Worm (Caenorhabditis elegans): ENCODE measurements around the gene srg-68.

The srg-68 gene

DNA sequence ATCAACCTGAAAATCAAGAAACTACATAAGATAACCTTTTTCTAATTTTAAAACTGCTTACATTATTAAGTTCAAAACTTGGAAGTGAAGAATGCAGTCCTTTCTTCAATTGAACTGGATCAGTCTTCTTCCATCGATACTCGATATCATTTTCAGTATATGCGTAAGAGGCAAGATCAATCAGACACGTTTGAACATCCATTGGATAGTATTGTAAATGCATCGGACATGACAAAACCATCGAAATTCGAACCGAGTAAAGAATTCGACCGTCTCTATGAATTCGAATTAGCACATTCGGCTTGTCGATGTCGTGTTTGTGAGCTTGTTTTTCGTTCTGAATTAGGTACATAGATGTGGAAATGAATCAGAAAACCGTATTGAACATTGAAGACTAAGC, 14.5 kb downstream of the srg-68 start:
- TF ChIP-seq ceh-43 (GFP tag; optimal IDR thresholded peaks at IDR 0.05) (no peak), lin-32 (GFP tag; optimal IDR thresholded peaks at IDR 0.05) (no peak), blmp-1 (tag; optimal IDR thresholded peaks at IDR 0.05) (no peak), ham-2 (GFP tag; optimal IDR thresholded peaks at IDR 0.05) (no peak), flh-1 (GFP tag; optimal IDR thresholded peaks at IDR 0.05) (no peak), mab-5 (tag; optimal IDR thresholded peaks at IDR 0.05) (no peak), mls-2 (tag; optimal IDR thresholded peaks at IDR 0.05) (no peak)

DNA sequence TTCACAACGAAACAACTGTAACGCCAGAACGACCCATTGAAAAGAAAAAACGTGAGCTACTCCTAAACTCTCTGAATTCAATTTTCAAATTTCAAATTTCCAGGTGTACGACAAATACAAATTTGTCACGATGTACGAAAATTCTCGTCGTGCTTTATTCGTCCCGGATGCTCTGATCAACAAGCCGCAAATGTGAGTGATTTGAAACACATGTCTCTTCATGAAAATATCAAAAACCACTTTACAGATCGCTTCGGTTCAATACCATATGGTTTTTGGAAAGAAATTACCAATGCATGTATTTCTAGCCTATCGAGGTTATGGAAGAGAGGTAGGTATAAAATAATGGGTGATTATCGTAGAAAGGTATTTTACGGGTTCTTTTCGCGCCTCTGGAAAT, 18.2 kb downstream of the srg-68 start:
- TF ChIP-seq nhr-237 (tag; optimal IDR thresholded peaks at IDR 0.05) (no peak), lsy-2 (tag; optimal IDR thresholded peaks at IDR 0.05) (no peak), flh-1 (GFP tag; optimal IDR thresholded peaks at IDR 0.05) (no peak), bed-3 (GFP tag; optimal IDR thresholded peaks at IDR 0.05) (no peak), cnd-1 (tag; optimal IDR thresholded peaks at IDR 0.05) (no peak), zip-8 (tag; optimal IDR thresholded peaks at IDR 0.05) (no peak), ztf-11 (tag; optimal IDR thresholded peaks at IDR 0.05) (no peak), blmp-1 (tag; optimal IDR thresholded peaks at IDR 0.05) (no peak), M03D4.4 (tag; optimal IDR thresholded peaks at IDR 0.05) (no peak), ces-1 (GFP tag; optimal IDR thresholded peaks at IDR 0.05) (no peak), elt-1 (tag; optimal IDR thresholded peaks at IDR 0.05; ENCODE audit: borderline replicate concordance, insufficient read depth) (no peak), mls-2 (tag; optimal IDR thresholded peaks at IDR 0.05) (no peak), elt-3 (tag; optimal IDR thresholded peaks at IDR 0.05) (no peak), tbx-8 (GFP tag; optimal IDR thresholded peaks at IDR 0.05) (no peak), snpc-4 (tag; optimal IDR thresholded peaks at IDR 0.05) (no peak), unc-39 (tag; optimal IDR thresholded peaks at IDR 0.05) (no peak)

DNA sequence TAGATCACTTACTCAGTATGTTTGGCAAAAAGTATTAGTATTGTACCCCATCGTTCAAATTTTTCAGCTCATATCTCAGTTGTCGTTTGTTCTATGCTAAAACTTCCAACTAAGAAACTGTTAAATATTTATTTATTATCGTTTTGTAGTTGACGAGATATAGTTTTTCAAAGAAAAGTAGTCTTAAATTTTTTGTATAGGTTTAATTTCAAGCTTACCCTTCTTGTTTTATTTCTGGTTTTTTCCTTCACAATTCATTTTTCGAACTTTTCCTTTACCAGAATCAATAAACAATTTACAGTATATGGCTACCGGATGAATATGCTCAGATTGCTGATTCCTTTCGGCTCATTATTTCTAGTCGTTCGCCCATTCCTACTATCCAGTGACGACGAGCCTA, 19.4 kb downstream of the srg-68 start, which contains the start of gene F08F3.1:
F08F3.1 (plus strand) TSS at position 301 of the 400 bp plus-strand sequence.
- TF ChIP-seq tbx-8 (GFP tag; optimal IDR thresholded peaks at IDR 0.05) (no peak), flh-1 (GFP tag; optimal IDR thresholded peaks at IDR 0.05) (no peak), nhr-12 (tag; optimal IDR thresholded peaks at IDR 0.05) (no peak), elt-3 (tag; optimal IDR thresholded peaks at IDR 0.05) (no peak), ces-1 (GFP tag; optimal IDR thresholded peaks at IDR 0.05) (no peak)

DNA sequence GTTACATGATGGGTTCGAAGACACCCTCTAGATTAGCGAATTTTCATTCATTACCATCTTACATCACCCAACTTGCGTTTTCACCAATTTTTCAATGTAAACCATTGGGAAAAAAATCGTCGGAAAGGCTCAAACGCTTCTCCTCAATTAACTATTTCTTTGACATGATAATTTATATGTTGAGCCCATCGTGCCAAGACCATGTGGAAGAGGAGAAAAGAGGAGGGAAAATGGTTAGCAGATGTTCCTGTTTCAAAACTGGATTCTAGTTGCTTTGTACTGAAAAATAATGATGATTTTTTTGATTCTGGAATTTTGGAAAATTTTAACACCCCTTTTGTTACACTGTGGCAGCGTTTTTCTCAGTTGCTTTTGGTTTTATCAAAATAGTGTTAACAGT, 21.2 kb downstream of the srg-68 start:
- TF ChIP-seq unc-39 (tag; optimal IDR thresholded peaks at IDR 0.05): no peak
- no peak for TF ChIP-seq drap-1 (GFP tag; optimal IDR thresholded peaks at IDR 0.05)
- no peak for TF ChIP-seq nhr-237 (tag; optimal IDR thresholded peaks at IDR 0.05)
- TF ChIP-seq elt-3 (tag; optimal IDR thresholded peaks at IDR 0.05): no peak
- no peak for TF ChIP-seq tbx-8 (GFP tag; optimal IDR thresholded peaks at IDR 0.05)
- no peak for TF ChIP-seq bed-3 (GFP tag; optimal IDR thresholded peaks at IDR 0.05)
- no peak for TF ChIP-seq mep-1 (tag; optimal IDR thresholded peaks at IDR 0.05)
- no peak for TF ChIP-seq lin-13 (tag; optimal IDR thresholded peaks at IDR 0.05)
- no peak for TF ChIP-seq ces-1 (GFP tag; optimal IDR thresholded peaks at IDR 0.05)
- TF ChIP-seq lsy-2 (tag; optimal IDR thresholded peaks at IDR 0.05): no peak

DNA sequence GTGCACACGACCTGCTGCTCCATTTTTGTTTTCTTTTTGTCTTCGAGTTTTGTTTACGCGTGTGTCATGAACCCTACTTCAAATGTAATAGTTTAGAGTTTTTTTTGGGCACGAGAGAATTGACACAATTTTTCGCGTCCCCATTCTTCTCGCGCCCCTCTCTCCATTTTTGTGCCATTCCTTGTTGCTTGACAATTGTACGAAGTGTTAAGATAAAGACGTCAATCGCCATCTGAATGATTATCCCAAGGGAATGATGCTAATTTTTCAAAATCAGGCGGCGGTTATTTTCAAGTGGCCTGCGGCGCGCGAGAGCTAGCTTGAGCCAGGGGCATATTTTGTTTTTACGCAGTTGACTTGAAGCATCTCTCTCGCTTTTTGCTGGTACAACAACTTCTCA, 22.9 kb downstream of the srg-68 start:
- TF ChIP-seq lsy-2 (tag; optimal IDR thresholded peaks at IDR 0.05) (no peak), nhr-28 (tag; optimal IDR thresholded peaks at IDR 0.05) (no peak), drap-1 (GFP tag; optimal IDR thresholded peaks at IDR 0.05) (no peak), cnd-1 (tag; optimal IDR thresholded peaks at IDR 0.05) (no peak), unc-120 (tag; optimal IDR thresholded peaks at IDR 0.05; ENCODE audit: poor library complexity, severe bottlenecking) (no peak), ham-2 (GFP tag; optimal IDR thresholded peaks at IDR 0.05) (no peak), sem-2 (GFP tag; optimal IDR thresholded peaks at IDR 0.05) (no peak), elt-1 (tag; optimal IDR thresholded peaks at IDR 0.05; ENCODE audit: borderline replicate concordance, insufficient read depth) (no peak), ceh-43 (GFP tag; optimal IDR thresholded peaks at IDR 0.05) (no peak), unc-39 (tag; optimal IDR thresholded peaks at IDR 0.05) (no peak), mls-2 (tag; optimal IDR thresholded peaks at IDR 0.05) (no peak), bed-3 (GFP tag; optimal IDR thresholded peaks at IDR 0.05) (no peak), lin-13 (tag; optimal IDR thresholded peaks at IDR 0.05) (no peak), M03D4.4 (tag; optimal IDR thresholded peaks at IDR 0.05) (no peak), snpc-4 (tag; optimal IDR thresholded peaks at IDR 0.05) (no peak), nhr-12 (tag; optimal IDR thresholded peaks at IDR 0.05) (no peak), ces-1 (GFP tag; optimal IDR thresholded peaks at IDR 0.05) (no peak), lin-32 (GFP tag; optimal IDR thresholded peaks at IDR 0.05) (no peak), flh-1 (GFP tag; optimal IDR thresholded peaks at IDR 0.05) (no peak), pha-4 (tag; optimal IDR thresholded peaks at IDR 0.05) (no peak)

DNA sequence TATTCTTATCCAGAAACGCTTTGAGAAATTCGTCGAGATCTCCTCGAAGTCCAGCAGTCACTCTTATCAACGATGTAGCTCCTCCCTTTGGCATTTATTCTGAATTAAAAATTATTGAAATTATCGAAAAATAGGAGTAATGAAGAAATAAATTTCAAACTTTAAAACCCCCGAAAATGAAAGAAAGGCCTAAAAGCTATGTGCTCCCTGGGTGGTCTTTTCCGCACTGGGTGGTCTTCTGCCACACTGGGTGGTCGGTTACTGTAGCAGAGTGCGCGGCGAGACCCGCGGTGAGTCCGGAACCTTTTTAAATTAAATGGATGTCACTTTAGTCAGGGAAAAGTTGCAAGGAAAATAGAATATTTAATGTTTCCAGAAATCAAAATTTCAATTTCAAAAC, 26.2 kb downstream of the srg-68 start, which contains the start of gene snpc-1.3:
snpc-1.3 (minus strand) TSS at position 101 of the 400 bp plus-strand sequence.
- TF ChIP-seq zip-8 (tag; optimal IDR thresholded peaks at IDR 0.05): no peak
- TF ChIP-seq ceh-39 (tag; optimal IDR thresholded peaks at IDR 0.05): no peak
- TF ChIP-seq lin-13 (tag; optimal IDR thresholded peaks at IDR 0.05): no peak
- TF ChIP-seq blmp-1 (tag; optimal IDR thresholded peaks at IDR 0.05): no peak
- no peak for TF ChIP-seq ceh-83 (GFP tag; optimal IDR thresholded peaks at IDR 0.05)
- TF ChIP-seq drap-1 (GFP tag; optimal IDR thresholded peaks at IDR 0.05): no peak
- no peak for TF ChIP-seq ham-2 (GFP tag; optimal IDR thresholded peaks at IDR 0.05)
- no peak for TF ChIP-seq nhr-2 (tag; optimal IDR thresholded peaks at IDR 0.05)
- no peak for TF ChIP-seq elt-1 (tag; optimal IDR thresholded peaks at IDR 0.05; ENCODE audit: borderline replicate concordance, insufficient read depth)
- TF ChIP-seq ztf-11 (tag; optimal IDR thresholded peaks at IDR 0.05): no peak
- TF ChIP-seq sptf-1 (tag; optimal IDR thresholded peaks at IDR 0.05): no peak
- no peak for TF ChIP-seq flh-1 (GFP tag; optimal IDR thresholded peaks at IDR 0.05)
- TF ChIP-seq nhr-76 (tag; optimal IDR thresholded peaks at IDR 0.05): no peak
- no peak for TF ChIP-seq unc-120 (tag; optimal IDR thresholded peaks at IDR 0.05; ENCODE audit: poor library complexity, severe bottlenecking)
- TF ChIP-seq mep-1 (tag; optimal IDR thresholded peaks at IDR 0.05): no peak
- TF ChIP-seq nhr-237 (tag; optimal IDR thresholded peaks at IDR 0.05): no peak
- no peak for TF ChIP-seq mls-2 (tag; optimal IDR thresholded peaks at IDR 0.05)
